Fruit fly (Drosophila melanogaster) S2 (cell line): Measurements from ENCODE around the gene Aasdh.

Experiments
- CG8478 ChIP-seq: fragments of >200 bp; optimal IDR thresholded peaks from 2 replicates; lab custom pipeline; 2018
- CTCF ChIP-seq, 2 experiments: fragments of >200 bp; optimal IDR thresholded peaks; 2 replicates each; lab custom pipeline; 2018

dm6 chr2L:8449358-8449757 is at the start of gene Aasdh:
- no peak for TF ChIP-seq CTCF (optimal IDR thresholded peaks at IDR 0.05; lab: Kevin White, UChicago)
- TF ChIP-seq CG8478 (lab: Kevin White, UChicago), result no peak
